Worm (Caenorhabditis elegans) whole organism, L4 larva: ENCODE measurements around the gene tam-1.

Experiments used
- F26F4.8 ChIP-seq: fragments of 200-800 bp; sonication (Bioruptor generic); conservative IDR thresholded peaks from 2 replicates; pipeline ENCODE4 v1.3.6; 2022; ENCODE audit warnings: missing genetic modification characterization, missing compliant biosample characterization
- F37D6.2 ChIP-seq: sonication (generic microtip); optimal IDR thresholded peaks from 2 replicates; lab custom pipeline; 2016; ENCODE audit warnings: mild to moderate bottlenecking, missing genetic modification characterization, missing compliant biosample characterization
- F44E2.7 ChIP-seq: fragments of 200-800 bp; sonication (Bioruptor generic); IDR thresholded peaks from 2 replicates; pipeline ENCODE4 v2.1.2; 2022; ENCODE audit warnings: missing genetic modification characterization, missing compliant biosample characterization
- F49E8.2 ChIP-seq: sonication (generic microtip); optimal IDR thresholded peaks from 2 replicates; lab custom pipeline; 2016; ENCODE audit warnings: missing compliant biosample characterization, mild to moderate bottlenecking, missing genetic modification characterization, borderline replicate concordance
- R02D3.7 ChIP-seq: fragments of 150-350 bp; sonication (generic microtip); optimal IDR thresholded peaks from 3 replicates; lab custom pipeline; 2014; ENCODE audit warnings: missing biosample characterization, missing genetic modification characterization
- T20F7.1 ChIP-seq: fragments of 200-800 bp; sonication (Bioruptor generic); optimal IDR thresholded peaks from 2 replicates; lab custom pipeline; 2018; ENCODE audit warnings: mild to moderate bottlenecking, missing genetic modification characterization, missing compliant biosample characterization
- T26A8.4 ChIP-seq: fragments of 200-800 bp; sonication (Bioruptor generic); IDR thresholded peaks from 2 replicates; pipeline ENCODE4 v1.3.6; 2022; ENCODE audit warnings: missing genetic modification characterization, missing compliant biosample characterization
- Y48G9A.11 ChIP-seq: fragments of 200-800 bp; sonication (Bioruptor generic); IDR thresholded peaks from 2 replicates; pipeline ENCODE4 v1.3.6; 2022; ENCODE audit warnings: missing genetic modification reagents, missing genetic modification characterization, missing compliant biosample characterization
- Y75B8A.6 ChIP-seq: fragments of 200-800 bp; sonication (Bioruptor generic); IDR thresholded peaks from 2 replicates; pipeline ENCODE4 v1.3.6; 2022; ENCODE audit warnings: missing genetic modification reagents, missing genetic modification characterization, missing compliant biosample characterization
- aha-1 ChIP-seq: fragments of 150-350 bp; peaks from one replicate; lab custom pipeline; 2014; ENCODE audit warnings: missing biosample characterization, missing genetic modification characterization
- aly-2 ChIP-seq: sonication (generic microtip); optimal IDR thresholded peaks from 2 replicates; lab custom pipeline; 2018; ENCODE audit warnings: missing biosample characterization, missing genetic modification characterization
- ama-1 ChIP-seq: fragments of 150-350 bp; optimal IDR thresholded peaks from 2 replicates; lab custom pipeline; 2014; ENCODE audit warnings: inconsistent platforms, mixed read lengths
- ceh-28 ChIP-seq: fragments of 150-350 bp; optimal IDR thresholded peaks from 2 replicates; lab custom pipeline; 2014; ENCODE audit warnings: missing biosample characterization, missing genetic modification reagents, missing genetic modification characterization
- ceh-32 ChIP-seq: sonication (generic microtip); optimal IDR thresholded peaks from 2 replicates; lab custom pipeline; 2016; ENCODE audit warnings: mild to moderate bottlenecking, missing genetic modification characterization, missing compliant biosample characterization; ENCODE audit not compliant: poor library complexity
- ceh-62 ChIP-seq: sonication (generic microtip); optimal IDR thresholded peaks from 2 replicates; lab custom pipeline; 2017; ENCODE audit warnings: missing biosample characterization, missing genetic modification characterization
- cey-2 ChIP-seq: sonication (generic microtip); optimal IDR thresholded peaks from 3 replicates; lab custom pipeline; 2017; ENCODE audit warnings: missing genetic modification characterization, mild to moderate bottlenecking, missing compliant biosample characterization, antibody characterized with exemption, borderline replicate concordance; ENCODE audit not compliant: insufficient read depth
- dpl-1 ChIP-seq: fragments of 150-350 bp; optimal IDR thresholded peaks from 2 replicates; lab custom pipeline; 2014; ENCODE audit warnings: missing biosample characterization, missing genetic modification reagents, missing genetic modification characterization
- dve-1 ChIP-seq: sonication (generic microtip); optimal IDR thresholded peaks from 2 replicates; lab custom pipeline; 2017; ENCODE audit warnings: antibody characterized with exemption, mild to moderate bottlenecking, missing genetic modification characterization, missing compliant biosample characterization; ENCODE audit not compliant: insufficient read depth
- egl-43 ChIP-seq: fragments of 200-800 bp; sonication (Bioruptor generic); IDR thresholded peaks from 2 replicates; pipeline ENCODE4 v1.3.6; 2022; ENCODE audit warnings: missing genetic modification reagents, missing genetic modification characterization, missing compliant biosample characterization
- hif-1 ChIP-seq, 2 experiments: sonication (generic microtip); optimal IDR thresholded peaks; 2 replicates each; lab custom pipeline; 2016 to 2017; ENCODE audit warnings: missing compliant biosample characterization in 2 of 2, missing genetic modification characterization in 2 of 2, missing genetic modification reagents in 2 of 2, missing genotype in 2 of 2, mild to moderate bottlenecking in 1 of 2
- hlh-11 ChIP-seq: fragments of 200-800 bp; sonication (Bioruptor generic); optimal IDR thresholded peaks from 2 replicates; lab custom pipeline; 2018; ENCODE audit warnings: mild to moderate bottlenecking, missing genetic modification characterization, missing compliant biosample characterization
- hmg-1.1 ChIP-seq: fragments of 200-800 bp; sonication (Bioruptor generic); IDR thresholded peaks from 2 replicates; pipeline ENCODE4 v1.3.6; 2022; ENCODE audit warnings: missing genetic modification reagents, missing genetic modification characterization, missing compliant biosample characterization
- lim-7 ChIP-seq: fragments of 200-800 bp; sonication (Bioruptor generic); IDR thresholded peaks from 2 replicates; pipeline ENCODE4 v1.3.6; 2022; ENCODE audit warnings: missing genetic modification characterization, missing compliant biosample characterization
- lin-13 ChIP-seq: fragments of 150-350 bp; optimal IDR thresholded peaks from 2 replicates; lab custom pipeline; 2014; ENCODE audit warnings: missing biosample characterization, missing genetic modification reagents, missing genetic modification characterization
- lin-29 ChIP-seq: fragments of 200-800 bp; sonication (Bioruptor generic); IDR thresholded peaks from 2 replicates; pipeline ENCODE4 v1.3.6; 2022; ENCODE audit warnings: missing genetic modification reagents, missing genetic modification characterization, missing compliant biosample characterization
- lir-3 ChIP-seq: sonication (generic microtip); optimal IDR thresholded peaks from 2 replicates; lab custom pipeline; 2016; ENCODE audit warnings: mild to moderate bottlenecking, missing genetic modification characterization, missing compliant biosample characterization
- mdt-29 ChIP-seq: fragments of 200-800 bp; sonication (Bioruptor generic); IDR thresholded peaks from 2 replicates; pipeline ENCODE4 v1.3.6; 2022; ENCODE audit warnings: missing genetic modification reagents, missing genetic modification characterization, missing compliant biosample characterization
- mxl-2 ChIP-seq: fragments of 200-800 bp; sonication (Bioruptor generic); conservative IDR thresholded peaks from 2 replicates; pipeline ENCODE4 v1.3.6; 2022; ENCODE audit warnings: missing genetic modification reagents, missing genetic modification characterization, missing compliant biosample characterization
- nhr-11 ChIP-seq: fragments of 150-350 bp; optimal IDR thresholded peaks from 2 replicates; lab custom pipeline; 2014; ENCODE audit warnings: missing biosample characterization, missing genetic modification characterization
- nhr-237 ChIP-seq: sonication (generic microtip); optimal IDR thresholded peaks from 2 replicates; lab custom pipeline; 2017; ENCODE audit warnings: missing biosample characterization, missing genetic modification characterization
- nhr-25 ChIP-seq: sonication (generic microtip); optimal IDR thresholded peaks from 2 replicates; lab custom pipeline; 2017; ENCODE audit warnings: missing genetic modification characterization, mild to moderate bottlenecking, missing compliant biosample characterization, antibody characterized with exemption, moderate library complexity, borderline replicate concordance; ENCODE audit not compliant: insufficient read depth
- nhr-77 ChIP-seq: fragments of 150-350 bp; optimal IDR thresholded peaks from 2 replicates; lab custom pipeline; 2014; ENCODE audit warnings: missing biosample characterization, missing genetic modification characterization
- php-3 ChIP-seq: fragments of 200-800 bp; sonication (Bioruptor generic); IDR thresholded peaks from 2 replicates; pipeline ENCODE4 v1.3.6; 2022; ENCODE audit warnings: missing genetic modification reagents, missing genetic modification characterization, missing compliant biosample characterization
- pqm-1 ChIP-seq: sonication (generic microtip); optimal IDR thresholded peaks from 2 replicates; lab custom pipeline; 2017; ENCODE audit warnings: missing biosample characterization, missing genetic modification characterization
- saeg-2 ChIP-seq: fragments of 200-800 bp; sonication (Bioruptor generic); IDR thresholded peaks from 2 replicates; pipeline ENCODE4 v1.3.6; 2022; ENCODE audit warnings: missing genetic modification reagents, missing genetic modification characterization, missing compliant biosample characterization
- sdz-12 ChIP-seq: fragments of 200-800 bp; sonication (Bioruptor generic); optimal IDR thresholded peaks from 2 replicates; lab custom pipeline; 2018; ENCODE audit warnings: mild to moderate bottlenecking, missing genetic modification characterization, missing compliant biosample characterization
- snpc-4 ChIP-seq: fragments of 150-350 bp; optimal IDR thresholded peaks from 2 replicates; lab custom pipeline; 2014; ENCODE audit warnings: missing biosample characterization, missing genetic modification characterization
- tra-1 ChIP-seq: fragments of 200-800 bp; sonication (Bioruptor generic); IDR thresholded peaks from 2 replicates; pipeline ENCODE4 v1.3.6; 2022; ENCODE audit warnings: missing genetic modification reagents, missing genetic modification characterization, missing compliant biosample characterization
- unc-39 ChIP-seq: sonication (generic microtip); optimal IDR thresholded peaks from 2 replicates; lab custom pipeline; 2017; ENCODE audit warnings: missing biosample characterization, missing genetic modification characterization
- unc-62 ChIP-seq, 3 experiments: fragments of 150-350 bp in 1 of 3; sonication (generic microtip); optimal IDR thresholded peaks in 2 of 3; peaks in 1 of 3; 1 replicate in 1 of 3; 2 replicates in 2 of 3; lab custom pipeline; 2014 to 2017; ENCODE audit warnings: missing biosample characterization in 3 of 3, missing genetic modification characterization in 3 of 3, missing genetic modification reagents in 3 of 3, missing genotype in 1 of 3
- vab-7 ChIP-seq: fragments of 200-800 bp; sonication (Bioruptor generic); IDR thresholded peaks from 2 replicates; pipeline ENCODE4 v1.3.6; 2022; ENCODE audit warnings: missing genetic modification reagents, missing genetic modification characterization, missing compliant biosample characterization
- zip-11 ChIP-seq: fragments of 200-800 bp; sonication (Bioruptor generic); IDR thresholded peaks from 2 replicates; pipeline ENCODE4 v1.3.6; 2022; ENCODE audit warnings: missing genetic modification characterization, missing compliant biosample characterization
- zip-2 ChIP-seq: fragments of 150-350 bp; optimal IDR thresholded peaks from 2 replicates; lab custom pipeline; 2014; ENCODE audit warnings: missing biosample characterization, missing genetic modification characterization
- ztf-11 ChIP-seq: fragments of 150-350 bp; optimal IDR thresholded peaks from 2 replicates; lab custom pipeline; 2014; ENCODE audit warnings: missing biosample characterization, missing genetic modification characterization

Gene tam-1

ce11 chrV:4987097-4987496 lies 24.2 kb upstream of the tam-1 start, which contains the start of gene ncx-8:
Gene ncx-8, minus strand, starts transcription at chrV:4987197.
- TF ChIP-seq Y48G9A.11: no peak
- no peak for TF ChIP-seq Y75B8A.6
- TF ChIP-seq T26A8.4 (GFP tag; lab: Robert Waterston, UW): no peak
- TF ChIP-seq lin-13 (GFP tag; lab: Kevin White, UChicago): no peak
- no peak for TF ChIP-seq pqm-1
- TF ChIP-seq aly-2 (tag; lab: Kevin White, UChicago): no peak
- TF ChIP-seq nhr-11 (tag; lab: Kevin White, UChicago): no peak
- no peak for TF ChIP-seq F49E8.2
- TF ChIP-seq tra-1 (GFP tag; lab: Robert Waterston, UW): no peak
- TF ChIP-seq ztf-11: no peak
- no peak for TF ChIP-seq zip-11 (GFP tag; lab: Robert Waterston, UW)
- TF ChIP-seq mdt-29 (GFP tag; lab: Robert Waterston, UW): no peak
- TF ChIP-seq cey-2: no peak
- no peak for TF ChIP-seq unc-62 (GFP tag; optimal IDR thresholded peaks at IDR 0.05 in 1 of 2; lab: Kevin White, UChicago)
- TF ChIP-seq unc-62 (tag; optimal IDR thresholded peaks at IDR 0.05; lab: Kevin White, UChicago): no peak
- no peak for TF ChIP-seq dve-1 (tag; lab: Kevin White, UChicago)
- no peak for TF ChIP-seq mxl-2 (GFP tag; lab: Robert Waterston, UW)
- TF ChIP-seq, all 104 proteins: peak for 0

- TF ChIP-seq ceh-62 (tag; lab: Kevin White, UChicago) (no peak), F44E2.7 (no peak)
Observed at ce11 chrV:4983091-4983490, 20.2 kb upstream of the tam-1 start, which contains the start of gene srsx-13. Gene srsx-13, minus strand, starts transcription at chrV:4983191.

ce11 chrV:4980873-4981272 lies 18.0 kb upstream of the tam-1 start, which contains the start of gene srsx-12:
Gene srsx-12, minus strand, starts transcription at chrV:4980973.
- TF ChIP-seq unc-39 (tag; lab: Kevin White, UChicago) (no peak), F37D6.2 (tag; lab: Kevin White, UChicago) (no peak), R02D3.7 (tag; lab: Kevin White, UChicago) (no peak), vab-7 (no peak), saeg-2 (GFP tag; lab: Robert Waterston, UW) (no peak), lir-3 (tag; lab: Kevin White, UChicago) (no peak), nhr-77 (tag; lab: Kevin White, UChicago) (no peak), snpc-4 (tag; lab: Kevin White, UChicago) (no peak)

ce11 chrV:4980094-4980493 lies 17.2 kb upstream of the tam-1 start:
- TF ChIP-seq lim-7 (GFP tag; lab: Robert Waterston, UW): no peak
- peak; percentile 98 for TF ChIP-seq aha-1 (tag; lab: Kevin White, UChicago)
- TF ChIP-seq ceh-32: no peak
- TF ChIP-seq ceh-28 (tag; lab: Kevin White, UChicago): no peak
- TF ChIP-seq egl-43: no peak
- no peak for TF ChIP-seq sdz-12 (GFP tag; lab: Kevin White, UChicago)
- no peak for TF ChIP-seq dpl-1

- TF ChIP-seq php-3 (GFP tag; lab: Robert Waterston, UW): no peak
- no peak for TF ChIP-seq hif-1 (tag; optimal IDR thresholded peaks at IDR 0.05; lab: Kevin White, UChicago)
- no peak for TF ChIP-seq lin-29 (GFP tag; lab: Robert Waterston, UW)
- no peak for TF ChIP-seq ceh-32
- no peak for TF ChIP-seq lim-7 (GFP tag; lab: Robert Waterston, UW)
- no peak for TF ChIP-seq mxl-2 (GFP tag; lab: Robert Waterston, UW)
- TF ChIP-seq F26F4.8 (GFP tag; lab: Robert Waterston, UW): no peak
- no peak for TF ChIP-seq ama-1 (lab: Kevin White, UChicago)
- no peak for TF ChIP-seq hmg-1.1 (GFP tag; lab: Robert Waterston, UW)
- TF ChIP-seq hlh-11 (tag; lab: Kevin White, UChicago): no peak
- TF ChIP-seq nhr-237 (tag; lab: Kevin White, UChicago): no peak
- TF ChIP-seq R02D3.7 (tag; lab: Kevin White, UChicago): no peak
- no peak for TF ChIP-seq vab-7
- no peak for TF ChIP-seq ceh-28 (tag; lab: Kevin White, UChicago)
- no peak for TF ChIP-seq nhr-11 (tag; lab: Kevin White, UChicago)
- TF ChIP-seq T20F7.1: no peak
- no peak for TF ChIP-seq nhr-25 (tag; lab: Kevin White, UChicago)
- TF ChIP-seq zip-2: no peak
Observed at ce11 chrV:4979060-4979459, 16.2 kb upstream of the tam-1 start, which contains the start of gene srsx-11. Gene srsx-11, minus strand, starts transcription at chrV:4979160.
